Worm (Caenorhabditis elegans): ENCODE data around the gene nspd-6.

nspd-6 gene

ce11 chrIV:5195531-5195930 lies 30.0 kb upstream of the nspd-6 start, which contains the start of gene gpa-18:
TSS of gene gpa-18 (minus strand) at chrIV:5195631.
- TF ChIP-seq nhr-77 (tag; optimal IDR thresholded peaks at IDR 0.05), result no peak
- no peak for TF ChIP-seq ces-1 (GFP tag; optimal IDR thresholded peaks at IDR 0.05)
- no peak for TF ChIP-seq unc-86 (tag; optimal IDR thresholded peaks at IDR 0.05)
- TF ChIP-seq mab-9 (GFP tag; IDR thresholded peaks at IDR 0.05), result no peak
- no peak for TF ChIP-seq aha-1 (tag; optimal IDR thresholded peaks at IDR 0.05)
- no peak for TF ChIP-seq nhr-85 (tag)
- TF ChIP-seq snpc-4 (tag; optimal IDR thresholded peaks at IDR 0.05), result no peak
- no peak for TF ChIP-seq hlh-4 (tag; optimal IDR thresholded peaks at IDR 0.05)
- TF ChIP-seq skn-1 (tag; optimal IDR thresholded peaks at IDR 0.05), result no peak
- TF ChIP-seq C16A3.4 (tag; optimal IDR thresholded peaks at IDR 0.05), result no peak
- TF ChIP-seq nhr-11 (tag; optimal IDR thresholded peaks at IDR 0.05), result no peak
- no peak for TF ChIP-seq efl-3 (GFP tag; optimal IDR thresholded peaks at IDR 0.05)
- TF ChIP-seq pag-3 (tag; optimal IDR thresholded peaks at IDR 0.05; ENCODE audit: borderline replicate concordance, insufficient read depth), result no peak
- TF ChIP-seq F16B12.6 (tag; optimal IDR thresholded peaks at IDR 0.05), result no peak
- no peak for TF ChIP-seq Y116A8C.19 (tag; optimal IDR thresholded peaks at IDR 0.05; ENCODE audit: borderline replicate concordance)
- TF ChIP-seq ztf-4 (tag; optimal IDR thresholded peaks at IDR 0.05), result no peak
- TF ChIP-seq lin-35 (GFP tag; optimal IDR thresholded peaks at IDR 0.05), result no peak
- TF ChIP-seq fkh-8 (tag; optimal IDR thresholded peaks at IDR 0.05), result no peak
- no peak for TF ChIP-seq fkh-4 (tag; optimal IDR thresholded peaks at IDR 0.05; ENCODE audit: borderline replicate concordance)

ce11 chrIV:5188051-5188450 lies 22.5 kb upstream of the nspd-6 start:
- TF ChIP-seq mdl-1 (tag; optimal IDR thresholded peaks at IDR 0.05) (no peak), lin-15B (tag; optimal IDR thresholded peaks at IDR 0.05) (no peak), isw-1 (GFP tag; IDR thresholded peaks at IDR 0.05) (no peak), nhr-20 (tag; optimal IDR thresholded peaks at IDR 0.05) (peak; percentile 8), rnt-1 (tag; optimal IDR thresholded peaks at IDR 0.05) (peak; percentile 77), lin-39 (tag; optimal IDR thresholded peaks at IDR 0.05) (peak; percentile 23), blmp-1 (tag; optimal IDR thresholded peaks at IDR 0.05) (peak; percentile 58), dpl-1 (GFP tag; optimal IDR thresholded peaks at IDR 0.05) (peak; percentile 76 to 86 (median 80)), efl-1 (optimal IDR thresholded peaks at IDR 0.05) (peak; percentile 87), efl-1 (GFP tag; optimal IDR thresholded peaks at IDR 0.05 in 1 of 2) (peak; percentile 86 to 98), irx-1 (tag; optimal IDR thresholded peaks at IDR 0.05) (peak; percentile 62), nhr-19 (GFP tag; conservative IDR thresholded peaks at IDR 0.05) (peak; percentile 23), nhr-90 (tag; optimal IDR thresholded peaks at IDR 0.05; ENCODE audit: poor library complexity) (peak; percentile 29), nhr-47 (tag; optimal IDR thresholded peaks at IDR 0.05) (peak; percentile 47), swsn-7 (tag; optimal IDR thresholded peaks at IDR 0.05) (peak; percentile 29), lin-13 (GFP tag; optimal IDR thresholded peaks at IDR 0.05) (peak; percentile 24), ets-5 (GFP tag; IDR thresholded peaks at IDR 0.05) (no peak), fkh-8 (tag; optimal IDR thresholded peaks at IDR 0.05) (no peak), egl-13 (tag; optimal IDR thresholded peaks at IDR 0.05) (peak; percentile 21), dsc-1 (tag; optimal IDR thresholded peaks at IDR 0.05) (peak; percentile 38), nhr-71 (tag; optimal IDR thresholded peaks at IDR 0.05) (peak; percentile 58), lir-3 (tag; optimal IDR thresholded peaks at IDR 0.05; ENCODE audit: poor library complexity) (peak; percentile 73), pag-3 (tag; optimal IDR thresholded peaks at IDR 0.05; ENCODE audit: borderline replicate concordance, insufficient read depth) (no peak), ceh-90 (tag; optimal IDR thresholded peaks at IDR 0.05) (peak; percentile 76), xbp-1 (tag; optimal IDR thresholded peaks at IDR 0.05) (peak; percentile 33), lin-35 (GFP tag; optimal IDR thresholded peaks at IDR 0.05) (peak; percentile 73 to 79), lsy-2 (tag; optimal IDR thresholded peaks at IDR 0.05) (peak; percentile 7 to 38), fkh-4 (tag; optimal IDR thresholded peaks at IDR 0.05; ENCODE audit: borderline replicate concordance) (peak; percentile 15), fkh-10 (GFP tag; optimal IDR thresholded peaks at IDR 0.05) (no peak), tbx-2 (tag; optimal IDR thresholded peaks at IDR 0.05) (peak; percentile 40), nhr-85 (tag) (peak; percentile 75)
